Fruit fly (Drosophila melanogaster): ENCODE results near the gene CG12105.
A peak's percentile ranks its signal among the peaks of the same experiment; 100 is the strongest.

CG12105 gene

dm6 chr3L:1602064-1602832, 13.4 kb downstream of the CG12105 start, which contains the start of gene CG12104 (continued):
- TF ChIP-seq kay (GFP tag; optimal IDR thresholded peaks at IDR 0.05) (no peak), Bdp1 (GFP tag; optimal IDR thresholded peaks at IDR 0.05) (no peak), CG8388 (GFP tag; optimal IDR thresholded peaks at IDR 0.05) (peak; percentile 30), fru (optimal IDR thresholded peaks at IDR 0.05) (no peak), nmo (GFP tag; optimal IDR thresholded peaks at IDR 0.05) (peak; percentile 24), CG11696 (GFP tag; IDR thresholded peaks at IDR 0.05) (no peak), her (GFP tag; optimal IDR thresholded peaks at IDR 0.05) (no peak), CG4730 (GFP tag; IDR thresholded peaks at IDR 0.05) (no peak), CG6689 (GFP tag; IDR thresholded peaks at IDR 0.05) (0 out of 2 replicates have a peak, but pooled peaks have one; percentile 8), Hsf (GFP tag; optimal IDR thresholded peaks at IDR 0.05) (no peak), PHDP (tag; optimal IDR thresholded peaks at IDR 0.05) (peak; percentile 14), pfk (GFP tag; optimal IDR thresholded peaks at IDR 0.05) (no peak), Ets65A (GFP tag) (peak; percentile 86), CG6765 (GFP tag; optimal IDR thresholded peaks at IDR 0.05) (no peak), gce (GFP tag; IDR thresholded peaks at IDR 0.05) (no peak), BEAF-32 (GFP tag; optimal IDR thresholded peaks at IDR 0.05) (peak; percentile 12), Side (GFP tag; optimal IDR thresholded peaks at IDR 0.05) (no peak), slou (GFP tag; optimal IDR thresholded peaks at IDR 0.05) (no peak), zfh1 (GFP tag; IDR thresholded peaks at IDR 0.05) (no peak), CG17186 (GFP tag; optimal IDR thresholded peaks at IDR 0.05) (peak; percentile 18), exex (tag; optimal IDR thresholded peaks at IDR 0.05) (peak; percentile 99), sim (GFP tag; IDR thresholded peaks at IDR 0.05) (no peak), ems (GFP tag; optimal IDR thresholded peaks at IDR 0.05) (no peak), CG4282 (GFP tag; optimal IDR thresholded peaks at IDR 0.05) (no peak), Deaf1 (tag; optimal IDR thresholded peaks at IDR 0.05) (no peak), CG17802 (tag; optimal IDR thresholded peaks at IDR 0.05) (peak; percentile 64), Hmr (GFP tag; optimal IDR thresholded peaks at IDR 0.05) (peak; percentile 51), p53 (GFP tag; optimal IDR thresholded peaks at IDR 0.05) (no peak), CTCF (GFP tag; optimal IDR thresholded peaks at IDR 0.05) (peak; percentile 5), Dek (tag; optimal IDR thresholded peaks at IDR 0.05) (no peak), esg (GFP tag; conservative IDR thresholded peaks at IDR 0.05) (no peak), CG8478 (optimal IDR thresholded peaks at IDR 0.05) (no peak), CG2712 (tag; optimal IDR thresholded peaks at IDR 0.05) (peak; percentile 48), CG6854 (GFP tag; optimal IDR thresholded peaks at IDR 0.05) (no peak), CG13296 (GFP tag; optimal IDR thresholded peaks at IDR 0.05) (peak; percentile 9), pho (GFP tag; optimal IDR thresholded peaks at IDR 0.05) (no peak), CG17568 (GFP tag; optimal IDR thresholded peaks at IDR 0.05) (no peak), CG1832 (GFP tag; optimal IDR thresholded peaks at IDR 0.05) (no peak), ap (GFP tag; IDR thresholded peaks at IDR 0.05) (no peak), CG6175 (GFP tag; IDR thresholded peaks at IDR 0.05) (no peak), Dref (GFP tag; IDR thresholded peaks at IDR 0.05) (no peak), B-H1 (GFP tag; IDR thresholded peaks at IDR 0.05) (no peak), fu2 (GFP tag; optimal IDR thresholded peaks at IDR 0.05) (no peak), Rx (GFP tag; IDR thresholded peaks at IDR 0.05) (no peak), CG32772 (GFP tag; IDR thresholded peaks at IDR 0.05) (no peak), CG10565 (GFP tag; optimal IDR thresholded peaks at IDR 0.05) (no peak), twi (tag; optimal IDR thresholded peaks at IDR 0.05) (no peak), CG1233 (GFP tag; optimal IDR thresholded peaks at IDR 0.05) (peak; percentile 38), tio (GFP tag; optimal IDR thresholded peaks at IDR 0.05) (no peak), CG30403 (GFP tag; optimal IDR thresholded peaks at IDR 0.05) (no peak), dan (GFP tag; IDR thresholded peaks at IDR 0.05) (no peak), CG7928 (GFP tag; optimal IDR thresholded peaks at IDR 0.05) (no peak), CHES-1-like (GFP tag; optimal IDR thresholded peaks at IDR 0.05) (no peak)
